Fruit fly (Drosophila melanogaster): ENCODE results near the gene Cox11.

DNA sequence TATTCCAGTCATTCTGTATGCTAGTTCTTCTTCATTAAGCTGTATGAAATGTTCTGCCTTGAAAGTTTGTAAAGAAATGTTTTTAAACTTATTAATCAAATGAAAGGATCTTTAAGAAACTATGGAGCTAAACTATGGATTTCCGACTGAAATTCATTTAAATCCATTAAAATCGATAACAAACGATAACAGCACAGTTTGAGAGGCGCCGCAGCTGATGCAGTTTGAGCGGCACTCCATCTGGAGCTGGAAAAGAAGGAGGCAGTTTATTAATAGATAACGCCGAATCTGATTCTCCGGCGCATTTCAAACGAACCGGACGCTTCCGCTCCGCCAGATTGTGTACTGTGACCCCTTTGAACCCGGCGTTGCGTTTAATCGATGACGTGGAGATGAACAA lies 1.1 kb downstream of the Cox11 start, which contains the start of gene CG31915:
- TF ChIP-seq esn (GFP tag; optimal IDR thresholded peaks at IDR 0.05), result no peak
- no peak for TF ChIP-seq dac (GFP tag; optimal IDR thresholded peaks at IDR 0.05)
- no peak for TF ChIP-seq fd85E (GFP tag; optimal IDR thresholded peaks at IDR 0.05)
- TF ChIP-seq CG10631 (GFP tag; optimal IDR thresholded peaks at IDR 0.05), result no peak
